Worm (Caenorhabditis elegans) whole organism, late embryonic: ENCODE results near the gene F22E5.1.

Experiments
- ceh-34 ChIP-seq: sonication (generic microtip); optimal IDR thresholded peaks from 2 replicates; lab custom pipeline; 2016; ENCODE audit warnings: mild to moderate bottlenecking, missing genetic modification characterization, missing compliant biosample characterization
- che-1 ChIP-seq: sonication (generic microtip); optimal IDR thresholded peaks from 2 replicates; lab custom pipeline; 2016; ENCODE audit warnings: mild to moderate bottlenecking, missing genetic modification characterization, missing compliant biosample characterization
- eyg-1 ChIP-seq: sonication (generic microtip); optimal IDR thresholded peaks from 2 replicates; lab custom pipeline; 2016; ENCODE audit warnings: missing genotype, missing genetic modification characterization, missing compliant biosample characterization
- npax-4 ChIP-seq: sonication (generic microtip); optimal IDR thresholded peaks from 2 replicates; lab custom pipeline; 2016; ENCODE audit warnings: missing genetic modification characterization, missing compliant biosample characterization
- pqm-1 ChIP-seq: sonication (generic microtip); optimal IDR thresholded peaks from 2 replicates; lab custom pipeline; 2016; ENCODE audit warnings: missing genetic modification characterization, missing compliant biosample characterization

DNA sequence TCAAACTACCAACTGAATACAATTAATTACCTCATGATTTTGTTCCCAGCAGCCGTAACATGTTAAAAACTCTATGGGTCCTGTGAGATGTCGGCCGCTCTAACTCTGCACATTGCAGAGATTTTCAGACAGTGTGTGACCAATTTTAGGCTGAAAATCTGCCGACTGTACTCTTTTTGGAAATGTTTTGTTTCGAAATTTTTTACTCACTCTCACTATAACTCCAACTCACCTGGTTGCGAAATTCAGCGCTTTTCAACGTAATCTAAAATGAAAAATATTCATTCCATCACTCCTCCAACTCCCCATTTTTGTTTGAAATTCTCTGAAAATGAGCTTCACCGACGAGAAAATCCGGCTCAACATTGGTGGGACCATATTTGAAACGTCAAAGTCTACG lies 24.0 kb upstream of the F22E5.1 start, which contains the start of the genes F22E5.13 and F22E5.6:
- TF ChIP-seq ceh-34 (tag; lab: Kevin White, UChicago) (no peak), pqm-1 (tag; lab: Kevin White, UChicago) (no peak), npax-4 (tag; lab: Kevin White, UChicago) (no peak), che-1 (tag; lab: Kevin White, UChicago) (no peak), eyg-1 (tag; lab: Kevin White, UChicago) (no peak)
